Fruit fly (Drosophila melanogaster) whole organism, embryonic: ENCODE results near the gene CG15740.

ENCODE experiments used
- CG10431 ChIP-seq: fragments of 200-800 bp; sonication (Bioruptor generic); optimal IDR thresholded peaks from 3 replicates; lab custom pipeline; 2018; ENCODE audit warnings: missing biosample characterization, mild to moderate bottlenecking, missing genetic modification characterization
- Nf-YA ChIP-seq: fragments of 200-800 bp; sonication (Bioruptor generic); IDR thresholded peaks from 2 replicates; pipeline ENCODE4 v1.3.6; 2022; ENCODE audit warnings: missing biosample characterization, missing genetic modification characterization
- gsb-n ChIP-seq: fragments of 200-800 bp; sonication (Bioruptor generic); optimal IDR thresholded peaks from 3 replicates; lab custom pipeline; 2018; ENCODE audit warnings: missing biosample characterization, mild to moderate bottlenecking, missing genetic modification characterization

dm6 chrX:11806196-11806595, 39.7 kb downstream of the CG15740 start:
- no peak for TF ChIP-seq Nf-YA (GFP tag; lab: Robert Waterston, UW)
- no peak for TF ChIP-seq gsb-n (tag; lab: Kevin White, UChicago)
- no peak for TF ChIP-seq CG10431 (GFP tag; lab: Kevin White, UChicago)
